Fruit fly (Drosophila melanogaster) whole organism, embryonic: Measurements from ENCODE around the gene CG43993.

Experiments
- Asciz ChIP-seq: fragments of 200-800 bp; sonication (Bioruptor generic); optimal IDR thresholded peaks from 2 replicates; lab custom pipeline; 2017; ENCODE audit warnings: missing biosample characterization, mild to moderate bottlenecking, missing genetic modification characterization, missing genetic modification reagents
- Atf-2 ChIP-seq: fragments of 200-800 bp; sonication (Bioruptor generic); optimal IDR thresholded peaks from 2 replicates; lab custom pipeline; 2016; ENCODE audit warnings: missing biosample characterization, missing genetic modification characterization
- BEAF-32 ChIP-seq: fragments of 200-800 bp; sonication (Bioruptor generic); optimal IDR thresholded peaks from 3 replicates; lab custom pipeline; 2017; ENCODE audit warnings: missing biosample characterization, missing genetic modification characterization, mild to moderate bottlenecking, moderate library complexity, missing genetic modification reagents
- CG11696 ChIP-seq: fragments of 200-800 bp; sonication (Bioruptor generic); IDR thresholded peaks from 2 replicates; pipeline ENCODE4 v1.3.6; 2022; ENCODE audit warnings: missing biosample characterization, missing genetic modification characterization
- CG12219 ChIP-seq: fragments of 200-800 bp; sonication (Bioruptor generic); optimal IDR thresholded peaks from 3 replicates; lab custom pipeline; 2018; ENCODE audit warnings: missing biosample characterization, mild to moderate bottlenecking, missing genetic modification characterization
- CG12659 ChIP-seq: fragments of 200-800 bp; sonication (Bioruptor generic); optimal IDR thresholded peaks from 3 replicates; lab custom pipeline; 2017; ENCODE audit warnings: mild to moderate bottlenecking, missing biosample characterization, missing genetic modification reagents, missing genetic modification characterization
- CG13123 ChIP-seq: fragments of 200-800 bp; sonication (Bioruptor generic); optimal IDR thresholded peaks from 2 replicates; lab custom pipeline; 2016; ENCODE audit warnings: missing biosample characterization, missing genetic modification characterization
- CG1529 ChIP-seq: fragments of 200-800 bp; sonication (Bioruptor generic); optimal IDR thresholded peaks from 3 replicates; lab custom pipeline; 2018; ENCODE audit warnings: missing biosample characterization, missing genetic modification characterization
- CG17328 ChIP-seq: fragments of 200-800 bp; sonication (Bioruptor generic); IDR thresholded peaks from 2 replicates; pipeline ENCODE4 v1.3.6; 2022; ENCODE audit warnings: missing biosample characterization, missing genetic modification characterization
- CG17359 ChIP-seq: fragments of 200-800 bp; sonication (Bioruptor generic); optimal IDR thresholded peaks from 3 replicates; lab custom pipeline; 2018; ENCODE audit warnings: missing biosample characterization, mild to moderate bottlenecking, missing genetic modification characterization, moderate library complexity
- CG17802 ChIP-seq: fragments of 200-800 bp; sonication (Bioruptor generic); optimal IDR thresholded peaks from 2 replicates; lab custom pipeline; 2018; ENCODE audit warnings: missing biosample characterization, mild to moderate bottlenecking, missing genetic modification characterization, moderate library complexity
- CG18764 ChIP-seq: fragments of 200-800 bp; sonication (Bioruptor generic); optimal IDR thresholded peaks from 3 replicates; lab custom pipeline; 2016; ENCODE audit warnings: missing biosample characterization, missing genetic modification characterization
- CG2116 ChIP-seq: fragments of 200-800 bp; sonication (Bioruptor generic); optimal IDR thresholded peaks from 3 replicates; lab custom pipeline; 2018; ENCODE audit warnings: missing biosample characterization, mild to moderate bottlenecking, missing genetic modification characterization
- CG2202 ChIP-seq: fragments of 200-800 bp; sonication (Bioruptor generic); optimal IDR thresholded peaks from 2 replicates; lab custom pipeline; 2018; ENCODE audit warnings: missing biosample characterization, mild to moderate bottlenecking, missing genetic modification characterization
- CG2712 ChIP-seq: fragments of 200-800 bp; optimal IDR thresholded peaks from 3 replicates; lab custom pipeline; 2019; ENCODE audit warnings: missing biosample characterization, mild to moderate bottlenecking, missing genetic modification characterization, moderate library complexity
- CG4360 ChIP-seq: fragments of 200-800 bp; sonication (Bioruptor generic); IDR thresholded peaks from 2 replicates; pipeline ENCODE4 v1.3.6; 2022; ENCODE audit warnings: missing biosample characterization, missing genetic modification characterization
- CG6654 ChIP-seq: fragments of 200-800 bp; sonication (Bioruptor generic); optimal IDR thresholded peaks from 2 replicates; lab custom pipeline; 2017; ENCODE audit warnings: missing biosample characterization, mild to moderate bottlenecking, missing genetic modification characterization
- CG6813 ChIP-seq: fragments of 200-800 bp; sonication (Bioruptor generic); optimal IDR thresholded peaks from 2 replicates; lab custom pipeline; 2017; ENCODE audit warnings: missing biosample characterization, missing genetic modification characterization, mild to moderate bottlenecking, moderate library complexity, missing genetic modification reagents
- CG6854 ChIP-seq: fragments of 200-800 bp; sonication (Bioruptor generic); optimal IDR thresholded peaks from 3 replicates; lab custom pipeline; 2017; ENCODE audit warnings: missing biosample characterization, mild to moderate bottlenecking, missing genetic modification characterization
- CG7745 ChIP-seq: fragments of 200-800 bp; sonication (Bioruptor generic); optimal IDR thresholded peaks from 2 replicates; lab custom pipeline; 2018; ENCODE audit warnings: missing biosample characterization, mild to moderate bottlenecking, missing genetic modification characterization, moderate library complexity
- CG7786 ChIP-seq: fragments of 200-800 bp; sonication (Bioruptor generic); optimal IDR thresholded peaks from 2 replicates; lab custom pipeline; 2016; ENCODE audit warnings: missing biosample characterization, missing genetic modification characterization
- CkIIα-i1 ChIP-seq: fragments of 200-800 bp; sonication (Bioruptor generic); IDR thresholded peaks from 2 replicates; pipeline ENCODE4 v1.3.6; 2022; ENCODE audit warnings: missing biosample characterization, missing genetic modification characterization
- CoRest ChIP-seq: fragments of 200-800 bp; sonication (Bioruptor generic); optimal IDR thresholded peaks from 3 replicates; lab custom pipeline; 2018; ENCODE audit warnings: missing biosample characterization, mild to moderate bottlenecking, missing genetic modification characterization, moderate library complexity
- Ets97D ChIP-seq: fragments of 200-800 bp; sonication (Bioruptor generic); optimal IDR thresholded peaks from 3 replicates; lab custom pipeline; 2016; ENCODE audit warnings: missing biosample characterization, missing genetic modification characterization
- Fer2 ChIP-seq: fragments of 200-800 bp; sonication (Bioruptor generic); optimal IDR thresholded peaks from 2 replicates; lab custom pipeline; 2018; ENCODE audit warnings: missing biosample characterization, mild to moderate bottlenecking, missing genetic modification characterization, moderate library complexity
- H15 ChIP-seq: fragments of 200-800 bp; sonication (Bioruptor generic); IDR thresholded peaks from 3 replicates; pipeline ENCODE4 v1.3.6; 2022; ENCODE audit warnings: missing biosample characterization, missing genetic modification characterization
- HLH54F ChIP-seq: fragments of 200-800 bp; sonication (Bioruptor generic); optimal IDR thresholded peaks from 3 replicates; lab custom pipeline; 2016; ENCODE audit warnings: missing biosample characterization, missing genetic modification characterization
- Hmx ChIP-seq: fragments of 200-800 bp; sonication (Bioruptor generic); optimal IDR thresholded peaks from 2 replicates; lab custom pipeline; 2016; ENCODE audit warnings: missing biosample characterization, missing genetic modification characterization
- MBD-R2 ChIP-seq: fragments of 200-800 bp; sonication (Bioruptor generic); IDR thresholded peaks from 2 replicates; pipeline ENCODE4 v1.3.6; 2022; ENCODE audit warnings: missing biosample characterization, missing genetic modification characterization
- Max ChIP-seq: fragments of 200-800 bp; sonication (Bioruptor generic); optimal IDR thresholded peaks from 2 replicates; lab custom pipeline; 2016; ENCODE audit warnings: missing biosample characterization, mild to moderate bottlenecking, missing genetic modification characterization
- Meics ChIP-seq: fragments of 200-800 bp; sonication (Bioruptor generic); optimal IDR thresholded peaks from 2 replicates; lab custom pipeline; 2017; ENCODE audit warnings: missing biosample characterization, mild to moderate bottlenecking, missing genetic modification characterization
- NfI ChIP-seq: fragments of 200-800 bp; sonication (Bioruptor generic); optimal IDR thresholded peaks from 3 replicates; lab custom pipeline; 2018; ENCODE audit warnings: missing biosample characterization, mild to moderate bottlenecking, missing genetic modification characterization, moderate library complexity
- Ravus ChIP-seq: fragments of 200-800 bp; sonication (Bioruptor generic); IDR thresholded peaks from 2 replicates; pipeline ENCODE4 v1.3.6; 2022; ENCODE audit warnings: missing biosample characterization, missing genetic modification characterization
- abd-A ChIP-seq: fragments of 200-800 bp; sonication (Bioruptor generic); optimal IDR thresholded peaks from 3 replicates; lab custom pipeline; 2019; ENCODE audit warnings: missing biosample characterization, mild to moderate bottlenecking, missing genetic modification characterization, moderate library complexity
- ato ChIP-seq: fragments of 200-800 bp; sonication (Bioruptor generic); IDR thresholded peaks from 2 replicates; pipeline ENCODE4 v1.3.6; 2022; ENCODE audit warnings: missing biosample characterization, missing genetic modification characterization; ENCODE audit not compliant: partially characterized antibody
- cwo ChIP-seq: fragments of 200-800 bp; sonication (Bioruptor generic); optimal IDR thresholded peaks from 3 replicates; lab custom pipeline; 2017; ENCODE audit warnings: missing biosample characterization, missing genetic modification characterization, mild to moderate bottlenecking, moderate library complexity, missing genetic modification reagents
- dpn ChIP-seq, 2 experiments: fragments of 200-800 bp; sonication (Bioruptor generic); optimal IDR thresholded peaks; 3 replicates each; lab custom pipeline; 2016; ENCODE audit warnings: missing biosample characterization in 2 of 2, missing genetic modification characterization in 2 of 2
- ems ChIP-seq: fragments of 200-800 bp; sonication (Bioruptor generic); optimal IDR thresholded peaks from 3 replicates; lab custom pipeline; 2016; ENCODE audit warnings: missing biosample characterization, missing genetic modification characterization
- gce ChIP-seq: fragments of 200-800 bp; sonication (Bioruptor generic); IDR thresholded peaks from 3 replicates; pipeline ENCODE4 v1.3.6; 2022; ENCODE audit warnings: missing biosample characterization, missing genetic modification characterization
- hth ChIP-seq: fragments of >200 bp; optimal IDR thresholded peaks from 2 replicates; lab custom pipeline; 2017; ENCODE audit warnings: inconsistent platforms
- jing ChIP-seq: fragments of 200-800 bp; sonication (Bioruptor generic); optimal IDR thresholded peaks from 2 replicates; lab custom pipeline; 2018; ENCODE audit warnings: missing biosample characterization, mild to moderate bottlenecking, missing genetic modification characterization
- mirr ChIP-seq: fragments of 200-800 bp; sonication (Bioruptor generic); optimal IDR thresholded peaks from 3 replicates; lab custom pipeline; 2018; ENCODE audit warnings: missing biosample characterization, mild to moderate bottlenecking, missing genetic modification characterization
- nom ChIP-seq: fragments of 200-800 bp; sonication (Bioruptor generic); optimal IDR thresholded peaks from 2 replicates; lab custom pipeline; 2017; ENCODE audit warnings: missing biosample characterization, missing genetic modification characterization, mild to moderate bottlenecking, moderate library complexity, missing genetic modification reagents
- oc ChIP-seq: fragments of 200-800 bp; sonication (Bioruptor generic); optimal IDR thresholded peaks from 2 replicates; lab custom pipeline; 2018; ENCODE audit warnings: missing biosample characterization, mild to moderate bottlenecking, missing genetic modification characterization, moderate library complexity
- pnt ChIP-seq: fragments of 200-800 bp; sonication (Bioruptor generic); optimal IDR thresholded peaks from 3 replicates; lab custom pipeline; 2016; ENCODE audit warnings: missing biosample characterization, missing genetic modification characterization
- repo ChIP-seq: fragments of 200-800 bp; sonication (Bioruptor generic); optimal IDR thresholded peaks from 2 replicates; lab custom pipeline; 2016; ENCODE audit warnings: missing biosample characterization, missing genetic modification characterization
- sna ChIP-seq: fragments of 200-800 bp; sonication (Bioruptor generic); IDR thresholded peaks from 2 replicates; pipeline ENCODE4 v1.3.6; 2022; ENCODE audit warnings: missing biosample characterization, missing genetic modification characterization; ENCODE audit not compliant: partially characterized antibody
- sob ChIP-seq: fragments of 200-800 bp; sonication (Bioruptor generic); IDR thresholded peaks from 2 replicates; pipeline ENCODE4 v1.3.6; 2022; ENCODE audit warnings: missing biosample characterization, missing genetic modification characterization
- tin ChIP-seq: fragments of 200-800 bp; sonication (Bioruptor generic); optimal IDR thresholded peaks from 3 replicates; lab custom pipeline; 2016; ENCODE audit warnings: missing biosample characterization, missing genetic modification characterization
- wdn ChIP-seq: fragments of 200-800 bp; sonication (Bioruptor generic); IDR thresholded peaks from 2 replicates; pipeline ENCODE4 v1.3.6; 2022; ENCODE audit warnings: missing biosample characterization, missing genetic modification characterization

CG43993 gene

DNA sequence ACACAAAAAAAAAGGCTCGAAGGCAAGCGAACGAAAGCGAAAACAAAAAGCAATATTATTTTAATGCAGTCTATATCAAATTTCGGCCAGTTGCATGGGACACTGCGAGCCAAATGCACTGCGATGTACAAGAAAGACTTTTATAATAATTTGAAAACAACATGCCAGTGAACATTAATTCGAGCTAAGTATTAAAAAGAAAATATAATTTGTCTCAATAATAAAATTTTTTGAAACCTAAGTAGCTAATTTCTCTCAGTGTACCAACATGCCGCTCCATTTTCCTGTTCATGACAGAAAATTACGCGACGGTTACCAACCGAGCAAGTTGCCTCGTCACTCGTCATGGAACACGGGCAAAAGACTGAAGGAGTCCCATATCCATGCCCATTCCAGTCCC is 45.0 kb downstream of the CG43993 start (continued):
- TF ChIP-seq CG12659 (GFP tag; lab: Kevin White, UChicago): peak; percentile 50
- TF ChIP-seq abd-A (tag; lab: Kevin White, UChicago): no peak
- no peak for TF ChIP-seq repo
- TF ChIP-seq MBD-R2 (GFP tag; lab: Robert Waterston, UW): 0 out of 2 replicates have a peak, but pooled peaks have one; percentile 14
- peak; percentile 60 for TF ChIP-seq nom (GFP tag; lab: Kevin White, UChicago)
- peak; percentile 43; the same call in 1 of the 2 replicates for TF ChIP-seq CG4360 (GFP tag; lab: Robert Waterston, UW)
- TF ChIP-seq Hmx (GFP tag; lab: Kevin White, UChicago): no peak
- peak; percentile 22 for TF ChIP-seq CG17802 (tag; lab: Kevin White, UChicago)
- TF ChIP-seq dpn (GFP tag; optimal IDR thresholded peaks at IDR 0.05; lab: Kevin White, UChicago): peak; percentile 39 to 40
- 0 out of 3 replicates have a peak, but pooled peaks have one; percentile 43 for TF ChIP-seq H15 (GFP tag; lab: Robert Waterston, UW)
- peak; percentile 58 for TF ChIP-seq oc (tag; lab: Kevin White, UChicago)
- peak; percentile 6 for TF ChIP-seq CG12219 (GFP tag; lab: Kevin White, UChicago)
- 0 out of 3 replicates have a peak, but pooled peaks have one; percentile 39 for TF ChIP-seq gce (GFP tag; lab: Robert Waterston, UW)
- TF ChIP-seq CG7786 (GFP tag; lab: Kevin White, UChicago): peak; percentile 28
- TF ChIP-seq Ets97D: no peak
- peak; percentile 33 for TF ChIP-seq CG2116 (GFP tag; lab: Kevin White, UChicago)
- TF ChIP-seq CG17328: peak; percentile 67
- peak; percentile 10 for TF ChIP-seq HLH54F (GFP tag; lab: Kevin White, UChicago)
- TF ChIP-seq ems: peak; percentile 51
- TF ChIP-seq mirr: no peak
- TF ChIP-seq CG11696 (GFP tag; lab: Robert Waterston, UW): no peak
- TF ChIP-seq wdn (GFP tag; lab: Robert Waterston, UW): no peak
- peak; percentile 57 for TF ChIP-seq Atf-2 (GFP tag; lab: Kevin White, UChicago)
- TF ChIP-seq Max: peak; percentile 59
- TF ChIP-seq BEAF-32: no peak
- TF ChIP-seq CG17359: peak; percentile 67
- peak; percentile 54; the same call in 1 of the 2 replicates for TF ChIP-seq sob (GFP tag; lab: Robert Waterston, UW)
- peak; percentile 21 for TF ChIP-seq NfI (GFP tag; lab: Kevin White, UChicago)
- TF ChIP-seq CG6813: peak; percentile 67
- TF ChIP-seq CkIIα-i1 (GFP tag; lab: Robert Waterston, UW): no peak
- peak; percentile 61 for TF ChIP-seq CG1529 (GFP tag; lab: Kevin White, UChicago)
- peak; percentile 22 for TF ChIP-seq CG13123 (GFP tag; lab: Kevin White, UChicago)
- peak; percentile 16 for TF ChIP-seq CG6654 (GFP tag; lab: Kevin White, UChicago)
- TF ChIP-seq Fer2 (tag; lab: Kevin White, UChicago): no peak
- TF ChIP-seq Ravus (GFP tag; lab: Robert Waterston, UW): no peak
- peak; percentile 77 for TF ChIP-seq CG2712 (tag; lab: Kevin White, UChicago)
- peak; percentile 28 for TF ChIP-seq jing (GFP tag; lab: Kevin White, UChicago)
- no peak for TF ChIP-seq CG7745 (tag; lab: Kevin White, UChicago)
- TF ChIP-seq Meics (GFP tag; lab: Kevin White, UChicago): peak; percentile 22
- TF ChIP-seq CG2202 (tag; lab: Kevin White, UChicago): peak; percentile 63
- TF ChIP-seq Asciz (GFP tag; lab: Kevin White, UChicago): peak; percentile 41
- TF ChIP-seq CG6854 (GFP tag; lab: Kevin White, UChicago): no peak
- no peak for TF ChIP-seq sna (GFP tag; lab: Robert Waterston, UW)
- TF ChIP-seq CoRest: peak; percentile 64
- TF ChIP-seq hth (lab: Kevin White, UChicago): no peak
- TF ChIP-seq cwo (GFP tag; lab: Kevin White, UChicago): peak; percentile 31
- TF ChIP-seq ato (GFP tag; lab: Robert Waterston, UW): no peak
- TF ChIP-seq pnt (GFP tag; lab: Kevin White, UChicago): peak; percentile 31
- TF ChIP-seq tin (GFP tag; lab: Kevin White, UChicago): peak; percentile 66
- TF ChIP-seq CG18764 (GFP tag; lab: Kevin White, UChicago): peak; percentile 35
